Fruit fly (Drosophila melanogaster): ENCODE results near the gene CG12111.

Gene CG12111

dm6 chrX:8592437-8593158 is 21.9 kb upstream of the CG12111 start (continued):
- TF ChIP-seq Lpt (GFP tag; optimal IDR thresholded peaks at IDR 0.05), result no peak
- no peak for TF ChIP-seq Bgb (GFP tag; IDR thresholded peaks at IDR 0.05; ENCODE audit: partially characterized antibody)
- TF ChIP-seq CG12155 (GFP tag; optimal IDR thresholded peaks at IDR 0.05), result no peak
- peak; percentile 23 for TF ChIP-seq CG17359 (tag; optimal IDR thresholded peaks at IDR 0.05)
- no peak for TF ChIP-seq scrt (GFP tag; optimal IDR thresholded peaks at IDR 0.05)
- no peak for TF ChIP-seq maf-S (GFP tag; optimal IDR thresholded peaks at IDR 0.05)
- no peak for TF ChIP-seq dmrt11E (tag; optimal IDR thresholded peaks at IDR 0.05)
- TF ChIP-seq pho (GFP tag; optimal IDR thresholded peaks at IDR 0.05), result no peak
- no peak for TF ChIP-seq CG2875 (GFP tag; optimal IDR thresholded peaks at IDR 0.05)
- TF ChIP-seq Hand (GFP tag; optimal IDR thresholded peaks at IDR 0.05), result no peak
- no peak for TF ChIP-seq CG8944 (GFP tag; optimal IDR thresholded peaks at IDR 0.05)
- TF ChIP-seq CG12299 (tag; optimal IDR thresholded peaks at IDR 0.05), result no peak
- no peak for TF ChIP-seq ken (GFP tag; IDR thresholded peaks at IDR 0.05)
- no peak for TF ChIP-seq CG12236 (GFP tag; optimal IDR thresholded peaks at IDR 0.05)
- no peak for TF ChIP-seq Kr (GFP tag; optimal IDR thresholded peaks at IDR 0.05)
- TF ChIP-seq chinmo (GFP tag; IDR thresholded peaks at IDR 0.05; ENCODE audit: partially characterized antibody), result 0 out of 4 replicates have a peak, but pooled peaks have one; percentile 45
- no peak for TF ChIP-seq CG33213 (GFP tag; optimal IDR thresholded peaks at IDR 0.05)
- no peak for TF ChIP-seq D19A (tag; optimal IDR thresholded peaks at IDR 0.05)
- no peak for TF ChIP-seq CG3995 (GFP tag; optimal IDR thresholded peaks at IDR 0.05)
- no peak for TF ChIP-seq eyg (GFP tag; optimal IDR thresholded peaks at IDR 0.05)
- TF ChIP-seq sd (tag; optimal IDR thresholded peaks at IDR 0.05), result no peak
- no peak for TF ChIP-seq Poxn (GFP tag; IDR thresholded peaks at IDR 0.05)
- no peak for TF ChIP-seq B-H2 (GFP tag; optimal IDR thresholded peaks at IDR 0.05)
- TF ChIP-seq sna (GFP tag; IDR thresholded peaks at IDR 0.05; ENCODE audit: partially characterized antibody), result no peak
- no peak for TF ChIP-seq Hr51 (GFP tag; optimal IDR thresholded peaks at IDR 0.05)
- TF ChIP-seq CG3065 (GFP tag; optimal IDR thresholded peaks at IDR 0.05), result no peak
- no peak for TF ChIP-seq CG16863 (GFP tag; optimal IDR thresholded peaks at IDR 0.05)
- peak; percentile 32 for TF ChIP-seq pros (GFP tag; optimal IDR thresholded peaks at IDR 0.05)
- TF ChIP-seq CG13624 (GFP tag; optimal IDR thresholded peaks at IDR 0.05), result no peak
- no peak for TF ChIP-seq Xrp1 (GFP tag; IDR thresholded peaks at IDR 0.05)
- no peak for TF ChIP-seq kay (GFP tag; optimal IDR thresholded peaks at IDR 0.05)
- TF ChIP-seq CG4707 (GFP tag; optimal IDR thresholded peaks at IDR 0.05), result no peak
- TF ChIP-seq crc (GFP tag; optimal IDR thresholded peaks at IDR 0.05), result no peak
- no peak for TF ChIP-seq CG6791 (GFP tag; IDR thresholded peaks at IDR 0.05; ENCODE audit: partially characterized antibody)
- TF ChIP-seq CG17612 (GFP tag; IDR thresholded peaks at IDR 0.05), result no peak
- no peak for TF ChIP-seq CG33557 (GFP tag; optimal IDR thresholded peaks at IDR 0.05)
- no peak for TF ChIP-seq CG6654 (GFP tag; optimal IDR thresholded peaks at IDR 0.05)
- no peak for TF ChIP-seq Lim3 (GFP tag; IDR thresholded peaks at IDR 0.05)
- TF ChIP-seq CG10462 (GFP tag; optimal IDR thresholded peaks at IDR 0.05), result no peak
- TF ChIP-seq Fer3 (tag; optimal IDR thresholded peaks at IDR 0.05), result no peak
- TF ChIP-seq vnd (GFP tag; IDR thresholded peaks at IDR 0.05; ENCODE audit: partially characterized antibody), result no peak
- no peak for TF ChIP-seq esg (GFP tag; conservative IDR thresholded peaks at IDR 0.05)
- peak; percentile 78 for TF ChIP-seq grau (tag; optimal IDR thresholded peaks at IDR 0.05)
- TF ChIP-seq HLH3B (GFP tag; IDR thresholded peaks at IDR 0.05), result no peak
- TF ChIP-seq Hmr (GFP tag; optimal IDR thresholded peaks at IDR 0.05), result no peak
- no peak for TF ChIP-seq CG9437 (GFP tag; optimal IDR thresholded peaks at IDR 0.05)
- no peak for TF ChIP-seq vvl (GFP tag; IDR thresholded peaks at IDR 0.05)
- no peak for TF ChIP-seq CG7987 (GFP tag; optimal IDR thresholded peaks at IDR 0.05)
- no peak for TF ChIP-seq Xbp1 (GFP tag; optimal IDR thresholded peaks at IDR 0.05)
- TF ChIP-seq tup (GFP tag; optimal IDR thresholded peaks at IDR 0.05), result no peak

All from whole organism, embryonic.